Worm (Caenorhabditis elegans) whole organism, mixed stage, embryonic: ENCODE results near the gene set-19.
A peak's percentile ranks its signal among the peaks of the same experiment; 100 is the strongest.

Source experiments
- ces-1 ChIP-seq: fragments of 150-350 bp; optimal IDR thresholded peaks from 2 replicates; lab custom pipeline; 2014; ENCODE audit warnings: missing biosample characterization, missing genetic modification reagents, missing genetic modification characterization
- elt-1 ChIP-seq: sonication (generic microtip); optimal IDR thresholded peaks from 2 replicates; lab custom pipeline; 2017; ENCODE audit warnings: missing genetic modification characterization, mild to moderate bottlenecking, missing compliant biosample characterization, antibody characterized with exemption, moderate library complexity, borderline replicate concordance; ENCODE audit not compliant: insufficient read depth
- nhr-237 ChIP-seq: fragments of 150-350 bp; optimal IDR thresholded peaks from 2 replicates; lab custom pipeline; 2014; ENCODE audit warnings: missing biosample characterization, missing genetic modification characterization

DNA sequence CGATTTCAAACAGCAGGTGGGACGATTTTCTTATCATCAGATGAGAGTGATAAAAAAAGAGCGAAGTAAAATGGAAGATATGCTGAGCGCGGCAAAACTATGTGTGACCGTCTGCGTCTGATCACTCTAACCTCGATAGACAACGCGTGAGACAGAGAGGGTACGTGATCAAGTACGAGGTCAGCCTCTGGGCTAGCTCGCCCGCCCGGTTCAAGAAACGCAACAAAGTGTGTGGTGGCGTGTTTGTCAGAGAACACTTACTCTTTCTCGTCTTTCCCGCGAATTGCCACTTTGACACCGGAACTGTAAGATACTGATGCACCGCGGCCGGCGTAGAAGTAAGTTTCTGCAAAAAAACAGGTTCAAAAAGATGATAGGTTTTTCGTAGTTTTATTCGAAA is 16.2 kb upstream of the set-19 start:
- TF ChIP-seq ces-1 (GFP tag; lab: Kevin White, UChicago) (no peak), nhr-237 (tag; lab: Kevin White, UChicago) (no peak), elt-1 (tag; lab: Kevin White, UChicago) (peak; percentile 39)
